Fruit fly (Drosophila melanogaster): ENCODE data around the gene pll.

pll gene

DNA sequence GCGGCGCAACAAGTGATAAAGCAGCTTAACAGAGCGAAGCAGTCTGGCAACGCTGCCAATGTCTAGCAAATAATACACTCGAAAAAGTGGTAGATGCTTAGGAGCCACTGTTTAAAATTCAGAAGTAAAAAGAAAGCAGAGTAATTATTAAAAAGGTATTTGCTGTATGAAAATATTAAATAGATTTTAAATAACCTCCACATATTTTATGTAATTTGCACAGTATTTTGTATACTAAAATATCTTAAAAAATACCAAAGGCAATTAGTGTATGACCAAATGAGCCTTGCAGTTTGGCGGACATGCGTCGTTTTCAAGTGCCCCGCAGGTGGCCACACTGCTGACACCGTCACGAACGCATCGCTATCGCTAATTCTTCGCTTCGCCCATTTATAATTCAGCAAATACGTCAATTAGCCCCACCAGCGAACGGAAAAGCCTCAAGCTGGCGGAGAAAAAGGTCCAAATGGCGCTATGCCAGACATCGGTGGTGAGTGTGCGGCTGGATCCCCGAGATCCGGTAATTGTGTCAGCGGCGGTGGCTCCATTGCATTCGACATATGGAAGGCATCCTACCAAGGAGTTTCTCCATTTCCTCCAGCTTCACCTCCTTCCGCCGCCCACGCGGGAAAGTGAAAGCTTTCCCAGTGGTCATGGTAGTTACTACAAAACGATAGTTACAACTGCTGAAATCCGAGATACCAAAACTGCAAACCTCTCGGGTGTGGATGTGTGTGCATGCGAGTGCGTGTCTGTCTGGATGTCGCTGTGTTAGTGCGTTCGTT, at the start of gene pll:
Gene pll (minus strand): TSS at position 47 of the 785 bp plus-strand sequence.
- TF ChIP-seq Meics (GFP tag; optimal IDR thresholded peaks at IDR 0.05) (peak; percentile 76), Gug (GFP tag; IDR thresholded peaks at IDR 0.05) (peak; percentile 88), CG3847 (GFP tag; IDR thresholded peaks at IDR 0.05) (peak; percentile 89), MTF-1 (GFP tag; optimal IDR thresholded peaks at IDR 0.05; ENCODE audit: borderline replicate concordance) (peak; percentile 60), CG14667 (GFP tag; IDR thresholded peaks at IDR 0.05) (peak; percentile 90), CG12155 (GFP tag; optimal IDR thresholded peaks at IDR 0.05) (peak; percentile 83), CG1024 (GFP tag; IDR thresholded peaks at IDR 0.05) (peak; percentile 84), h (optimal IDR thresholded peaks at IDR 0.05) (no peak), z (GFP tag; IDR thresholded peaks at IDR 0.05) (no peak), CG6272 (GFP tag; IDR thresholded peaks at IDR 0.05) (peak; percentile 87), CG5953 (GFP tag; IDR thresholded peaks at IDR 0.05) (peak; percentile 88), TFAM (GFP tag; optimal IDR thresholded peaks at IDR 0.05) (no peak), CG8089 (GFP tag; optimal IDR thresholded peaks at IDR 0.05) (peak; percentile 38), dmrt11E (tag; optimal IDR thresholded peaks at IDR 0.05) (peak; percentile 72), Opbp (GFP tag; IDR thresholded peaks at IDR 0.05; ENCODE audit: partially characterized antibody) (peak; percentile 42; the same call in 2 of the 3 replicates), CG2116 (GFP tag; optimal IDR thresholded peaks at IDR 0.05) (peak; percentile 61), her (GFP tag; optimal IDR thresholded peaks at IDR 0.05) (no peak), dimm (GFP tag; IDR thresholded peaks at IDR 0.05) (peak; percentile 62; the same call in 1 of the 2 replicates), CG6854 (GFP tag; optimal IDR thresholded peaks at IDR 0.05) (no peak), chn (GFP tag; optimal IDR thresholded peaks at IDR 0.05) (peak; percentile 63), CG4424 (GFP tag; optimal IDR thresholded peaks at IDR 0.05) (peak; percentile 67), psq (GFP tag; optimal IDR thresholded peaks at IDR 0.05) (peak; percentile 37), CG13123 (GFP tag; optimal IDR thresholded peaks at IDR 0.05) (peak; percentile 79), CG13296 (GFP tag; optimal IDR thresholded peaks at IDR 0.05) (no peak), CG1602 (GFP tag; optimal IDR thresholded peaks at IDR 0.05) (peak; percentile 81), CG15696 (tag; optimal IDR thresholded peaks at IDR 0.05) (peak; percentile 58), CG10959 (GFP tag; IDR thresholded peaks at IDR 0.05) (peak; percentile 73), az2 (GFP tag; optimal IDR thresholded peaks at IDR 0.05) (peak; percentile 85), CG2202 (tag; optimal IDR thresholded peaks at IDR 0.05) (peak; percentile 52), CG31365 (tag; optimal IDR thresholded peaks at IDR 0.05) (no peak), CG9932 (GFP tag; IDR thresholded peaks at IDR 0.05) (peak; percentile 93), Atf3 (GFP tag; optimal IDR thresholded peaks at IDR 0.05) (peak; percentile 5), CG1233 (GFP tag; optimal IDR thresholded peaks at IDR 0.05) (peak; percentile 72), CG10267 (tag; optimal IDR thresholded peaks at IDR 0.05) (peak; percentile 80), Side (GFP tag; optimal IDR thresholded peaks at IDR 0.05) (peak; percentile 41), Scr (GFP tag; IDR thresholded peaks at IDR 0.05; ENCODE audit: partially characterized antibody) (peak; percentile 61), CG17361 (GFP tag; IDR thresholded peaks at IDR 0.05) (no peak; the same call in none of the 3 replicates), mam (GFP tag; optimal IDR thresholded peaks at IDR 0.05) (peak; percentile 89), CG4282 (GFP tag; optimal IDR thresholded peaks at IDR 0.05) (no peak), CG10274 (GFP tag; optimal IDR thresholded peaks at IDR 0.05) (no peak), dysf (GFP tag; IDR thresholded peaks at IDR 0.05) (peak; percentile 87), vfl (GFP tag; optimal IDR thresholded peaks at IDR 0.05) (peak; percentile 67), CG7357 (GFP tag; IDR thresholded peaks at IDR 0.05) (peak; percentile 80), Dll (GFP tag; IDR thresholded peaks at IDR 0.05; ENCODE audit: partially characterized antibody) (peak; percentile 68; the same call in 3 of the 4 replicates), sob (GFP tag; IDR thresholded peaks at IDR 0.05) (peak; percentile 89), Med (GFP tag) (peak; percentile 95), CG34376 (GFP tag; optimal IDR thresholded peaks at IDR 0.05) (peak; percentile 35), knrl (GFP tag; IDR thresholded peaks at IDR 0.05; ENCODE audit: partially characterized antibody) (peak; percentile 56; the same call in 1 of the 3 replicates), Doc3 (GFP tag; IDR thresholded peaks at IDR 0.05; ENCODE audit: partially characterized antibody) (no peak), jigr1 (GFP tag; IDR thresholded peaks at IDR 0.05) (no peak)

Data from whole organism, embryonic.